Worm (Caenorhabditis elegans): Measurements from ENCODE around the gene F35H10.5.

Gene F35H10.5

DNA sequence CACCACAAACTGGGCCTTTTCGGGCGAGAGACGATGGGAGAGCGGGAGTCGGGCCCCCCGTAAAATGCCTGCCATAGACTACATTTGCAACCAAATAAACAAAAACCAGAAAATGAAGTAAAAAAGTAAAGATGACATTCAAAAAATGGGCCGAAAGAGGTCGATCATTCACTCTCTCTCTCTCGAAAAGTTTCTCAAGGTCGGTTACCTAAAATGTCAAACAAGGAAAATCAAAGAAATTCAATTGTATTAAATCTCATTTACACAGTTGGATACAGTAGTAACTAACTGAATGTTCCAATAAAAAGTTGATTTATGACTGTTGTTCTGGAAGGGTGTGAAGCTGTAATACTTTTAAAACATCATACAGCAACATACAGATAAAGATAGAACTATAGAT, 18.2 kb downstream of the F35H10.5 start:
- no peak for TF ChIP-seq flt-1 (GFP tag; IDR thresholded peaks at IDR 0.05)
- no peak for TF ChIP-seq tab-1 (GFP tag; IDR thresholded peaks at IDR 0.05)
- TF ChIP-seq cog-1 (tag; optimal IDR thresholded peaks at IDR 0.05): no peak
- no peak for TF ChIP-seq klf-2 (GFP tag; conservative IDR thresholded peaks at IDR 0.05)
- TF ChIP-seq ref-1 (GFP tag; conservative IDR thresholded peaks at IDR 0.05): no peak

DNA sequence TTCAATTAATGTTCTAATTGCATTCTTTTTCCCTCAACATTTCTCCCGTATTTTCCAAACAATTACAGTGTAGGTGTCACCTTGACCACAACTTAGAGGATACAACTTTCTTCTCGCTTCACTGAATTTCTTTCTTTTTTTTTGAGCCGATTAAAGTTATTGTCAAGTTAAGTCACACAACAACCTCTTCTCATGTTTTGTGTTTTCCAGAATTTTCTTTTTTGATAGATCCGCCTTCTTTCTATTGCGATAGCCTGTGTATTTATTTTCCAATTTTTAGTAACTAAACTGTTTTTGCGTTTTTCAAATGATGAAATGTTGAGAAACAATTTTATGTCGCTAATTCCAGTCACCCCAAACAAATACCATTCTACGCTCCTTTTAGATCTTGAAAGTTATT, 25.1 kb downstream of the F35H10.5 start, which contains the start of gene F35H10.3:
Gene F35H10.3 (plus strand): TSS at position 301 of the 400 bp plus-strand sequence.
- no peak for TF ChIP-seq tab-1 (GFP tag; IDR thresholded peaks at IDR 0.05)
- TF ChIP-seq flt-1 (GFP tag; IDR thresholded peaks at IDR 0.05): no peak
- TF ChIP-seq ref-1 (GFP tag; conservative IDR thresholded peaks at IDR 0.05): no peak
- no peak for TF ChIP-seq ztf-29 (GFP tag; IDR thresholded peaks at IDR 0.05)
- no peak for TF ChIP-seq cog-1 (tag; optimal IDR thresholded peaks at IDR 0.05)
- no peak for TF ChIP-seq med-1 (GFP tag; optimal IDR thresholded peaks at IDR 0.05; ENCODE audit: insufficient read depth)
- TF ChIP-seq T22C8.4 (GFP tag; IDR thresholded peaks at IDR 0.05): no peak

DNA sequence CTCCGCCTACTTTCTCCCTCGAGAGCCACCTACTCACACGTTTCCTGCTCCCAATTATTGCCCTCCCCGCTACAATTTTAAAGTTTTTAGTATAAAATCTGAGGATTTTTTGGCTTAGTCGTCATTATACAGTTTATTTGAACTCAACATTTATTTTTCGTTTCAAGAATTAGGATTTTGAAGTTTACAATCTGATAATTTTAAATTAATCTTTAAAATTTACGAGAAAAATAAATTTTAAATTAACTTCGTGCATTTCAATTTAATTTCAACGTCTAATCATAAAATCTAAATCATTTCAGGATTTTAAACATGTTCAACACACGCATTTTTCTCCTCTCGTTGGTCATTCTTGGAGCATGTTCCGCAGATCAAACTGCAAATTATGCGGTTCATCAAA, 28.3 kb downstream of the F35H10.5 start, which contains the start of gene F35H10.2:
Gene F35H10.2 (plus strand): TSS at position 301 of the 400 bp plus-strand sequence.
- TF ChIP-seq ztf-29 (GFP tag; IDR thresholded peaks at IDR 0.05) (no peak), med-1 (GFP tag; optimal IDR thresholded peaks at IDR 0.05; ENCODE audit: insufficient read depth) (no peak), ref-1 (GFP tag; conservative IDR thresholded peaks at IDR 0.05) (no peak), tab-1 (GFP tag; IDR thresholded peaks at IDR 0.05) (no peak), flt-1 (GFP tag; IDR thresholded peaks at IDR 0.05) (no peak)

DNA sequence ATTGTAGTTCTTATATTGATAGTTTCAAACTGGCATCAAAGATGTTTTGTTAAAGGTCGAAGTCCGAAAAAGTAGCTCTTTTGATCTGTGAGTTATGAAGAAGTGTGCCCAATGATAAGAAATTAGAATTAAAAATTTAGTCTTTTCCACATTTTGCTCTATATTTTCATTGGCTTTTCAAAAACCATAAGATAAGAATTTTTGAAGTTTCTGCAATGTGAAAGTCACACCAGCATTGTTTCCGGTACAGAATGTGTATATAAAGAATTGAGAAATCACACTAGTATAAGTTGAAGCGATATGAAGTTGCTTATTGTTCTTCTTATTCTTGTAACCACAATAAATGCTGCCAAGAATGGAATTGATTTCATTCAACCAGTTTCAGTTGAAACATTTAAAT, 32.0 kb downstream of the F35H10.5 start, which contains the start of gene lys-10:
Gene lys-10 (plus strand): TSS at position 301 of the 400 bp plus-strand sequence.
- TF ChIP-seq ztf-23 (GFP tag; IDR thresholded peaks at IDR 0.05) (no peak), cog-1 (tag; optimal IDR thresholded peaks at IDR 0.05) (no peak), ref-1 (GFP tag; conservative IDR thresholded peaks at IDR 0.05) (no peak), T22C8.4 (GFP tag; IDR thresholded peaks at IDR 0.05) (no peak), klf-2 (GFP tag; conservative IDR thresholded peaks at IDR 0.05) (no peak), tab-1 (GFP tag; IDR thresholded peaks at IDR 0.05) (no peak), ztf-29 (GFP tag; IDR thresholded peaks at IDR 0.05) (no peak), med-1 (GFP tag; optimal IDR thresholded peaks at IDR 0.05; ENCODE audit: insufficient read depth) (no peak), flt-1 (GFP tag; IDR thresholded peaks at IDR 0.05) (no peak)

DNA sequence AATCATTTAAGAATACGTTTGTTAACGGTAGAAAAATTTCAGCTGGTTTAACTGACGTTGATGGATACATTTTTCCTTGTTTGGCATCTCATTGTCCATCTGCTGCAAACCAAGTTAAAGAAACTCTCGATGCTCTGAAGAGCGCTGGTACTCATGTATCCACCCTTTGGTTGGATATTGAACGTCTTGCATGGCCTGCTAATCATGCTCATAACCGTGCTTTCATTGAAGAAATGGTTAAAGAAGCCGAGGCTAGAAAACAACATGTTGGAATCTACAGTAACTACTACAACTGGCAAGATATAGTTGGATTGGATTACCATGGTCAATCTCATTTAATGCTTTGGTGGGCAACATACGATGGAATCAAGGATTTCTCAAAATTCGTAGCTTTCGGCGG, 32.5 kb downstream of the F35H10.5 start:
- TF ChIP-seq T22C8.4 (GFP tag; IDR thresholded peaks at IDR 0.05): no peak
- no peak for TF ChIP-seq cog-1 (tag; optimal IDR thresholded peaks at IDR 0.05)
- no peak for TF ChIP-seq flt-1 (GFP tag; IDR thresholded peaks at IDR 0.05)
- no peak for TF ChIP-seq ztf-23 (GFP tag; IDR thresholded peaks at IDR 0.05)

DNA sequence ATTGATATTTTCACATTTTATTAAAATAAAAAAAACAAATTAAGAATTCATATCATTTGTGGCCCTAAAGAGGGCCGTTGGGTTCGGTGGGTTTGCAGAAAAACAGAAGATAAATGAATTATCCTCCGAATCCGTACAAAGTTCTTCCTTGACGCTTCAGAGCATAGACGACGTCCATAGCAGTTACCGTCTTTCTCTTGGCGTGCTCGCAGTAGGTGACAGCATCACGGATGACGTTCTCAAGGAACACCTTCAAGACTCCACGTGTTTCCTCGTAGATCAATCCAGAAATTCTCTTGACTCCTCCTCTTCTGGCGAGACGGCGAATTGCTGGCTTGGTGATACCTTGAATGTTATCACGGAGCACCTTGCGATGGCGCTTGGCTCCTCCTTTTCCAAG, 33.0 kb downstream of the F35H10.5 start:
- TF ChIP-seq med-1 (GFP tag; optimal IDR thresholded peaks at IDR 0.05; ENCODE audit: insufficient read depth) (no peak), ref-1 (GFP tag; conservative IDR thresholded peaks at IDR 0.05) (no peak), klf-2 (GFP tag; conservative IDR thresholded peaks at IDR 0.05) (no peak), cog-1 (tag; optimal IDR thresholded peaks at IDR 0.05) (no peak), ztf-23 (GFP tag; IDR thresholded peaks at IDR 0.05) (no peak), T22C8.4 (GFP tag; IDR thresholded peaks at IDR 0.05) (no peak), ztf-29 (GFP tag; IDR thresholded peaks at IDR 0.05) (no peak), tab-1 (GFP tag; IDR thresholded peaks at IDR 0.05) (no peak), flt-1 (GFP tag; IDR thresholded peaks at IDR 0.05) (no peak)

DNA sequence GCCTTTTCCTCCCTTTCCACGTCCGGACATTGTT, 33.2 kb downstream of the F35H10.5 start, which contains the start of gene his-31:
Gene his-31 (minus strand): TSS at position 30 of the 34 bp plus-strand sequence.
- TF ChIP-seq cog-1 (tag; optimal IDR thresholded peaks at IDR 0.05) (no peak), ref-1 (GFP tag; conservative IDR thresholded peaks at IDR 0.05) (no peak), flt-1 (GFP tag; IDR thresholded peaks at IDR 0.05) (no peak), tab-1 (GFP tag; IDR thresholded peaks at IDR 0.05) (no peak), ztf-29 (GFP tag; IDR thresholded peaks at IDR 0.05) (no peak), klf-2 (GFP tag; conservative IDR thresholded peaks at IDR 0.05) (no peak), ztf-23 (GFP tag; IDR thresholded peaks at IDR 0.05) (no peak), med-1 (GFP tag; optimal IDR thresholded peaks at IDR 0.05; ENCODE audit: insufficient read depth) (no peak), T22C8.4 (GFP tag; IDR thresholded peaks at IDR 0.05) (no peak)

DNA sequence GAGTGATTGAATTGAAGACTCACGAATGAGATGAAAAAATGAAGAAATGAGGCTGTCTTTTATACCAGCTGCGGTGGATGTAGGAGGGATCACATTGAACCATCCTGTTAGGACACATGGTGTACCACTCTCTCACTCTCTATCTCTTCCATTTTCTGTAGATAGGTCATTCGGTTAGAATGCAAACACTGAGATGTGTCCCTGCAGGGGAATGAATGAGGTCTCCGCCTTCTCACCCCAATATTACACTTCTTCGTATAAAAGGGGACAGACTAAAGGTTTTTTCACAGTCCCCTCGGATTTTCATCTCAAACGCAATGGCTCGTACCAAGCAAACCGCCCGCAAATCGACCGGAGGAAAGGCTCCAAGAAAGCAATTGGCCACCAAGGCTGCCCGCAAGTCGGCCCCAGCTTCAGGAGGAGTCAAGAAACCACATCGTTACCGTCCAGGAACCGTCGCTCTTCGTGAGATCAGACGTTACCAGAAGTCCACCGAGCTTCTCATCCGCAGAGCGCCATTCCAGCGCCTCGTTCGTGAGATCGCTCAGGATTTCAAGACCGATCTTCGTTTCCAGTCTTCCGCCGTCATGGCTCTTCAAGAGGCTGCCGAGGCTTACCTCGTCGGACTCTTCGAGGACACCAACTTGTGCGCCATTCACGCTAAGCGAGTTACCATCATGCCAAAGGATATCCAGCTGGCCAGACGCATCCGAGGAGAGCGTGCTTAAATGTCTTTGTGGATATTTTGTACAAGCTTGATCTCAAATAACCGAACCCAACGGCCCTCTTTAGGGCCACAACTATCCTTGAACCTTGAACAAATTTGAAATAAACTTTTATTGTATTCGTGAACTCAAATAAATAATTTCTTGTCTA, 33.7 kb downstream of the F35H10.5 start, which contains the start of gene his-32:
Gene his-32 (plus strand): TSS at position 318 of the 876 bp plus-strand sequence.
- no peak for TF ChIP-seq med-1 (GFP tag; optimal IDR thresholded peaks at IDR 0.05; ENCODE audit: insufficient read depth)
- TF ChIP-seq tab-1 (GFP tag; IDR thresholded peaks at IDR 0.05): no peak
- no peak for TF ChIP-seq ztf-23 (GFP tag; IDR thresholded peaks at IDR 0.05)
- TF ChIP-seq klf-2 (GFP tag; conservative IDR thresholded peaks at IDR 0.05): no peak
- TF ChIP-seq flt-1 (GFP tag; IDR thresholded peaks at IDR 0.05): peak; percentile 86
- no peak for TF ChIP-seq T22C8.4 (GFP tag; IDR thresholded peaks at IDR 0.05)
- peak; percentile 14; the same call in 1 of the 2 replicates for TF ChIP-seq ztf-29 (GFP tag; IDR thresholded peaks at IDR 0.05)
- peak; percentile 87 for TF ChIP-seq cog-1 (tag; optimal IDR thresholded peaks at IDR 0.05)
- no peak; the same call in 1 of the 2 replicates for TF ChIP-seq ref-1 (GFP tag; conservative IDR thresholded peaks at IDR 0.05)

DNA sequence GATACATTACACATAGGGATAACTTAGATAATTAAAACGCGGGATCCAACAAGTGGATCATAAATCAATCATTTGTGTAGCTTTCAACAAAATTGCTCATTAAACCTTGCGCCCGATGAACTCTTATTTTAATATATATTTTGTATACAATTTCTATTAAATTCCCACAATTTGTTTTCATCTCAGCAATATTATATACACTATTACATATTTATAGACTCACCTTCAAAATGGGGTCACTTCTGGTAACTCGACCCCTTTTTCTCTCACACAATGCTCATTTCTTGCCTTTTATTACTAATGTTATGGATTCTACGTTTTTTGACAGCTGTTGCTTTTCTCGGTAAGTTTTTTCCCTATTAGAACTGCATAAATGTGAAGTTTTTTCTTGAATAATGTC, 39.1 kb downstream of the F35H10.5 start, which contains the start of gene lgc-6:
Gene lgc-6 (plus strand): TSS at position 301 of the 400 bp plus-strand sequence.
- TF ChIP-seq ztf-29 (GFP tag; IDR thresholded peaks at IDR 0.05): no peak
- TF ChIP-seq cog-1 (tag; optimal IDR thresholded peaks at IDR 0.05): no peak
- no peak for TF ChIP-seq ztf-23 (GFP tag; IDR thresholded peaks at IDR 0.05)

DNA sequence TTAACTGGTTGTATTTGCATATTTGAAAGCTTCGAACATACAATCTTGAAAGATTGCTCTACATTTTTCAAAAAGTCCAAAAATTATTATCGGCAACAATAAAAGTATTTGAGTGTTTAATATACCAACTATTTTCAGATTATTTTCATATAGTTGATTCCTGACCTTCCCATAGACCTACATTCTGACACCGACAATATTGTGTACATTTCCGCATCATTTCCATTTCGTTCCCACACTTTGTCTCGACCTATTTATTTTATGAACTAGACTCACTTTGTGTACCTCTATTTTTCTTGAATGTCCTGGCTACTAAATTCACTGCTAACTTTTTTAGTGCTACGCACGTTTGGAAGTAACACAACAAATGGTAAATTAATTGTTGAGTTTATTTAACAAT, 41.8 kb downstream of the F35H10.5 start, which contains the start of gene lgc-5:
Gene lgc-5 (plus strand): TSS at position 301 of the 400 bp plus-strand sequence.
- no peak for TF ChIP-seq cog-1 (tag; optimal IDR thresholded peaks at IDR 0.05)
- no peak for TF ChIP-seq ztf-23 (GFP tag; IDR thresholded peaks at IDR 0.05)
- no peak for TF ChIP-seq flt-1 (GFP tag; IDR thresholded peaks at IDR 0.05)
- TF ChIP-seq med-1 (GFP tag; optimal IDR thresholded peaks at IDR 0.05; ENCODE audit: insufficient read depth): no peak
- TF ChIP-seq tab-1 (GFP tag; IDR thresholded peaks at IDR 0.05): no peak
- TF ChIP-seq ztf-29 (GFP tag; IDR thresholded peaks at IDR 0.05): no peak
- TF ChIP-seq klf-2 (GFP tag; conservative IDR thresholded peaks at IDR 0.05): no peak
- no peak for TF ChIP-seq ref-1 (GFP tag; conservative IDR thresholded peaks at IDR 0.05)
- no peak for TF ChIP-seq T22C8.4 (GFP tag; IDR thresholded peaks at IDR 0.05)

Measured in whole organism, midembryonic.